Worm (Caenorhabditis elegans) whole organism, late embryonic: Measurements from ENCODE around the gene ZK1098.3.

Experiments used
- C08G9.2 ChIP-seq: sonication (generic microtip); optimal IDR thresholded peaks from 2 replicates; lab custom pipeline; 2016; ENCODE audit warnings: mild to moderate bottlenecking, missing genetic modification characterization, moderate library complexity, missing compliant biosample characterization
- C38D4.7 ChIP-seq: fragments of 200-800 bp; sonication (Bioruptor generic); optimal IDR thresholded peaks from 2 replicates; lab custom pipeline; 2018; ENCODE audit warnings: mild to moderate bottlenecking, missing genetic modification characterization, moderate library complexity, missing compliant biosample characterization
- F13H6.1 ChIP-seq: sonication (generic microtip); optimal IDR thresholded peaks from 2 replicates; lab custom pipeline; 2016; ENCODE audit warnings: missing genetic modification characterization, missing compliant biosample characterization
- K09A11.1 ChIP-seq: sonication (generic microtip); optimal IDR thresholded peaks from 2 replicates; lab custom pipeline; 2017; ENCODE audit warnings: antibody characterized with exemption, mild to moderate bottlenecking, missing genetic modification characterization, missing compliant biosample characterization; ENCODE audit not compliant: insufficient read depth
- Y22D7AL.16 ChIP-seq: sonication (generic microtip); optimal IDR thresholded peaks from 2 replicates; lab custom pipeline; 2016; ENCODE audit warnings: missing genetic modification characterization, missing compliant biosample characterization
- ama-1 ChIP-seq: fragments of 150-350 bp; optimal IDR thresholded peaks from 2 replicates; lab custom pipeline; 2014
- ceh-14 ChIP-seq: sonication (generic microtip); optimal IDR thresholded peaks from 2 replicates; lab custom pipeline; 2016; ENCODE audit warnings: missing genotype, missing genetic modification characterization, missing compliant biosample characterization
- ceh-18 ChIP-seq: sonication (generic microtip); optimal IDR thresholded peaks from 2 replicates; lab custom pipeline; 2016; ENCODE audit warnings: missing genetic modification characterization, missing compliant biosample characterization
- ceh-19 ChIP-seq: fragments of 200-800 bp; sonication (Bioruptor generic); optimal IDR thresholded peaks from 2 replicates; lab custom pipeline; 2018; ENCODE audit warnings: mild to moderate bottlenecking, missing genetic modification characterization, missing compliant biosample characterization
- ceh-24 ChIP-seq: sonication (generic microtip); optimal IDR thresholded peaks from 2 replicates; lab custom pipeline; 2016; ENCODE audit warnings: mild to moderate bottlenecking, missing genetic modification characterization, missing compliant biosample characterization
- ceh-30 ChIP-seq: fragments of 150-350 bp; optimal IDR thresholded peaks from 2 replicates; lab custom pipeline; 2014; ENCODE audit warnings: missing biosample characterization, missing genetic modification characterization
- ceh-34 ChIP-seq: sonication (generic microtip); optimal IDR thresholded peaks from 2 replicates; lab custom pipeline; 2016; ENCODE audit warnings: mild to moderate bottlenecking, missing genetic modification characterization, missing compliant biosample characterization
- ceh-45 ChIP-seq: fragments of 200-800 bp; sonication (Bioruptor generic); IDR thresholded peaks from 2 replicates; pipeline ENCODE4 v1.3.6; 2022; ENCODE audit warnings: missing genetic modification reagents, missing genetic modification characterization, missing compliant biosample characterization
- dve-1 ChIP-seq: sonication (generic microtip); optimal IDR thresholded peaks from 2 replicates; lab custom pipeline; 2017; ENCODE audit warnings: antibody characterized with exemption, mild to moderate bottlenecking, missing genetic modification characterization, missing compliant biosample characterization
- elt-2 ChIP-seq: sonication (generic microtip); optimal IDR thresholded peaks from 2 replicates; lab custom pipeline; 2016; ENCODE audit warnings: missing genetic modification reagents, missing genetic modification characterization, missing compliant biosample characterization
- elt-4 ChIP-seq: sonication (generic microtip); optimal IDR thresholded peaks from 2 replicates; lab custom pipeline; 2016; ENCODE audit warnings: missing genetic modification characterization, missing compliant biosample characterization
- ets-4 ChIP-seq: sonication (generic microtip); optimal IDR thresholded peaks from 2 replicates; lab custom pipeline; 2016; ENCODE audit warnings: missing genetic modification characterization, missing compliant biosample characterization
- eyg-1 ChIP-seq: sonication (generic microtip); optimal IDR thresholded peaks from 2 replicates; lab custom pipeline; 2016; ENCODE audit warnings: missing genotype, missing genetic modification characterization, missing compliant biosample characterization
- fax-1 ChIP-seq: sonication (generic microtip); optimal IDR thresholded peaks from 2 replicates; lab custom pipeline; 2016; ENCODE audit warnings: missing genotype, missing genetic modification characterization, missing compliant biosample characterization
- fkh-10 ChIP-seq: fragments of 150-350 bp; optimal IDR thresholded peaks from 2 replicates; lab custom pipeline; 2014; ENCODE audit warnings: missing biosample characterization, missing genetic modification reagents, missing genetic modification characterization
- fkh-6 ChIP-seq: sonication (generic microtip); optimal IDR thresholded peaks from 2 replicates; lab custom pipeline; 2016; ENCODE audit warnings: missing genetic modification characterization, missing compliant biosample characterization
- gmeb-2 ChIP-seq: sonication (generic microtip); optimal IDR thresholded peaks from 2 replicates; lab custom pipeline; 2016; ENCODE audit warnings: missing genetic modification characterization, inconsistent platforms, missing compliant biosample characterization
- hlh-13 ChIP-seq: fragments of 200-800 bp; sonication (Bioruptor generic); optimal IDR thresholded peaks from 2 replicates; lab custom pipeline; 2018; ENCODE audit warnings: mild to moderate bottlenecking, missing genetic modification characterization, missing compliant biosample characterization
- hlh-15 ChIP-seq: sonication (generic microtip); optimal IDR thresholded peaks from 2 replicates; lab custom pipeline; 2016; ENCODE audit warnings: missing genetic modification characterization, missing compliant biosample characterization
- hlh-8 ChIP-seq: sonication (generic microtip); optimal IDR thresholded peaks from 2 replicates; lab custom pipeline; 2016; ENCODE audit warnings: missing genotype, missing genetic modification characterization, missing compliant biosample characterization
- mec-3 ChIP-seq: sonication (generic microtip); optimal IDR thresholded peaks from 2 replicates; lab custom pipeline; 2016; ENCODE audit warnings: borderline replicate concordance, missing genetic modification characterization, missing compliant biosample characterization
- nhr-11 ChIP-seq: fragments of 150-350 bp; optimal IDR thresholded peaks from 2 replicates; lab custom pipeline; 2014; ENCODE audit warnings: missing biosample characterization, missing genetic modification characterization
- pax-1 ChIP-seq: fragments of 150-350 bp; optimal IDR thresholded peaks from 2 replicates; lab custom pipeline; 2014; ENCODE audit warnings: missing biosample characterization, missing genetic modification characterization
- pha-2 ChIP-seq: sonication (generic microtip); optimal IDR thresholded peaks from 2 replicates; lab custom pipeline; 2017; ENCODE audit warnings: mild to moderate bottlenecking, missing genetic modification characterization, missing compliant biosample characterization
- ref-2 ChIP-seq: sonication (generic microtip); optimal IDR thresholded peaks from 2 replicates; lab custom pipeline; 2016; ENCODE audit warnings: missing genetic modification characterization, missing compliant biosample characterization
- rnt-1 ChIP-seq: sonication (generic microtip); optimal IDR thresholded peaks from 2 replicates; lab custom pipeline; 2016; ENCODE audit warnings: missing genetic modification characterization, missing compliant biosample characterization
- sox-2 ChIP-seq: fragments of 200-800 bp; sonication (Bioruptor generic); IDR thresholded peaks from 2 replicates; pipeline ENCODE4 v1.3.6; 2022; ENCODE audit warnings: missing genetic modification reagents, missing genetic modification characterization, missing compliant biosample characterization
- unc-3 ChIP-seq, 2 experiments: fragments of 200-800 bp in 1 of 2; sonication (Bioruptor generic) in 1 of 2; sonication (generic microtip) in 1 of 2; conservative IDR thresholded peaks in 1 of 2; optimal IDR thresholded peaks in 1 of 2; 2 replicates each; pipeline versions ENCODE4 v1.3.6 to Lab custom; 2016 to 2022; ENCODE audit warnings: missing compliant biosample characterization in 2 of 2, missing genetic modification characterization in 2 of 2, missing genetic modification reagents in 1 of 2
- unc-42 ChIP-seq: sonication (generic microtip); optimal IDR thresholded peaks from 2 replicates; lab custom pipeline; 2016; ENCODE audit warnings: missing genotype, missing genetic modification characterization, missing compliant biosample characterization
- ztf-16 ChIP-seq: sonication (generic microtip); optimal IDR thresholded peaks from 2 replicates; lab custom pipeline; 2017; ENCODE audit warnings: missing genetic modification characterization, missing compliant biosample characterization

The ZK1098.3 gene

ce11 chrIII:9501072-9501471 lies 37.4 kb downstream of the ZK1098.3 start:
- TF ChIP-seq elt-2 (no peak), nhr-11 (tag; lab: Kevin White, UChicago) (no peak), ets-4 (tag; lab: Kevin White, UChicago) (no peak), ceh-19 (GFP tag; lab: Kevin White, UChicago) (no peak), ama-1 (lab: Kevin White, UChicago) (no peak), dve-1 (no peak), ceh-30 (no peak), fkh-6 (tag; lab: Kevin White, UChicago) (no peak), ztf-16 (tag; lab: Kevin White, UChicago) (no peak), ceh-45 (GFP tag; lab: Robert Waterston, UW) (no peak), ceh-34 (no peak), unc-42 (tag; lab: Kevin White, UChicago) (no peak), K09A11.1 (no peak), C08G9.2 (tag; lab: Kevin White, UChicago) (no peak), mec-3 (no peak), pha-2 (tag; lab: Kevin White, UChicago) (no peak), gmeb-2 (no peak), ceh-24 (tag; lab: Kevin White, UChicago) (no peak), hlh-8 (tag; lab: Kevin White, UChicago) (no peak)

ce11 chrIII:9500267-9500666 lies 38.2 kb downstream of the ZK1098.3 start, which contains the start of gene sod-4:
TSS of gene sod-4 (minus strand) at chrIII:9500375.
- TF ChIP-seq pha-2 (tag; lab: Kevin White, UChicago) (no peak), ref-2 (no peak), unc-42 (tag; lab: Kevin White, UChicago) (no peak), rnt-1 (tag; lab: Kevin White, UChicago) (no peak), eyg-1 (tag; lab: Kevin White, UChicago) (no peak), fkh-10 (no peak), Y22D7AL.16 (no peak), gmeb-2 (no peak), ceh-24 (tag; lab: Kevin White, UChicago) (no peak), hlh-13 (GFP tag; lab: Kevin White, UChicago) (no peak), F13H6.1 (no peak)

- TF ChIP-seq elt-4, result no peak
- TF ChIP-seq C38D4.7 (GFP tag; lab: Kevin White, UChicago), result no peak
- TF ChIP-seq mec-3, result no peak
- TF ChIP-seq hlh-15, result no peak
- no peak for TF ChIP-seq ceh-24 (tag; lab: Kevin White, UChicago)
- TF ChIP-seq ceh-30, result no peak
- no peak for TF ChIP-seq fax-1
- TF ChIP-seq elt-2, result no peak
- TF ChIP-seq, all 69 proteins: peak for 0
Measured at ce11 chrIII:9497412-9497811, 41.1 kb downstream of the ZK1098.3 start.

- no peak for TF ChIP-seq unc-3 (GFP tag; conservative IDR thresholded peaks at IDR 0.05; lab: Robert Waterston, UW)
- TF ChIP-seq unc-3 (tag; optimal IDR thresholded peaks at IDR 0.05; lab: Kevin White, UChicago), result no peak
- TF ChIP-seq Y22D7AL.16, result no peak
- no peak for TF ChIP-seq ceh-14 (tag; lab: Kevin White, UChicago)
- TF ChIP-seq ceh-45 (GFP tag; lab: Robert Waterston, UW), result no peak
- TF ChIP-seq ceh-18 (tag; lab: Kevin White, UChicago), result no peak
Measured at ce11 chrIII:9496083-9496482, 42.4 kb downstream of the ZK1098.3 start.

ce11 chrIII:9494209-9494608 lies 44.3 kb downstream of the ZK1098.3 start:
- no peak for TF ChIP-seq pax-1 (tag; lab: Kevin White, UChicago)
- no peak for TF ChIP-seq sox-2 (GFP tag; lab: Robert Waterston, UW)
- TF ChIP-seq Y22D7AL.16, result no peak
- TF ChIP-seq dve-1, result no peak
